Worm (Caenorhabditis elegans): Measurements from ENCODE around the gene T04C12.11.

T04C12.11 gene

DNA sequence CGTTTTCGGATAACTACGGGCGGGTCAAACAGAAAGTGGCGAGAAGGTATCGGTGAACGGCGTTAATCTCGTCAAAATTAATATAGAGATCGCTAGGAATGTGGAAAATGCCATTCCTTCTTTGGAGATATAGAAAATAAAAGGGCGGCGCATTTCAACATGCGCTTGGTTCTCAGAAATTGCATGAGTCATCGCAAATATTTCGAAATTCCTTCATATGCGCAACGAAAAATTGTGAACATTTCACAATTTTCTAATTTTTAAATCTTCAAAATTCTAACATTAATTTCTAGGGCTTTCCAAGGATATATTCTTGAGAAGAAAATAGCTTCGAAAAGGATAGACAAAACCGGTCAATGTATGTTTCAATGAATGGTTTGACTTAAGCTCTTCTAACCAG is 18.8 kb upstream of the T04C12.11 start:
- TF ChIP-seq ces-1 (GFP tag; optimal IDR thresholded peaks at IDR 0.05) (no peak), tag-97 (GFP tag; IDR thresholded peaks at IDR 0.05) (no peak), hlh-11 (tag; optimal IDR thresholded peaks at IDR 0.05) (no peak), zip-2 (tag; optimal IDR thresholded peaks at IDR 0.05) (no peak), jun-1 (tag; optimal IDR thresholded peaks at IDR 0.05) (no peak), nhr-25 (tag; optimal IDR thresholded peaks at IDR 0.05; ENCODE audit: borderline replicate concordance, insufficient read depth) (no peak), mxl-2 (GFP tag; conservative IDR thresholded peaks at IDR 0.05) (no peak), nhr-6 (tag; optimal IDR thresholded peaks at IDR 0.05) (no peak), nhr-237 (tag; optimal IDR thresholded peaks at IDR 0.05) (no peak), F37D6.2 (tag; optimal IDR thresholded peaks at IDR 0.05) (no peak), lin-15B (tag; optimal IDR thresholded peaks at IDR 0.05) (no peak), madf-5 (GFP tag; IDR thresholded peaks at IDR 0.05) (no peak), mdl-1 (tag; optimal IDR thresholded peaks at IDR 0.05) (no peak), ama-1 (optimal IDR thresholded peaks at IDR 0.05) (no peak), dmd-6 (GFP tag; IDR thresholded peaks at IDR 0.05) (no peak), dmd-9 (GFP tag; IDR thresholded peaks at IDR 0.05) (no peak), php-3 (GFP tag; IDR thresholded peaks at IDR 0.05) (no peak), gei-8 (GFP tag; optimal IDR thresholded peaks at IDR 0.05) (no peak), nhr-42 (GFP tag; IDR thresholded peaks at IDR 0.05) (no peak)

DNA sequence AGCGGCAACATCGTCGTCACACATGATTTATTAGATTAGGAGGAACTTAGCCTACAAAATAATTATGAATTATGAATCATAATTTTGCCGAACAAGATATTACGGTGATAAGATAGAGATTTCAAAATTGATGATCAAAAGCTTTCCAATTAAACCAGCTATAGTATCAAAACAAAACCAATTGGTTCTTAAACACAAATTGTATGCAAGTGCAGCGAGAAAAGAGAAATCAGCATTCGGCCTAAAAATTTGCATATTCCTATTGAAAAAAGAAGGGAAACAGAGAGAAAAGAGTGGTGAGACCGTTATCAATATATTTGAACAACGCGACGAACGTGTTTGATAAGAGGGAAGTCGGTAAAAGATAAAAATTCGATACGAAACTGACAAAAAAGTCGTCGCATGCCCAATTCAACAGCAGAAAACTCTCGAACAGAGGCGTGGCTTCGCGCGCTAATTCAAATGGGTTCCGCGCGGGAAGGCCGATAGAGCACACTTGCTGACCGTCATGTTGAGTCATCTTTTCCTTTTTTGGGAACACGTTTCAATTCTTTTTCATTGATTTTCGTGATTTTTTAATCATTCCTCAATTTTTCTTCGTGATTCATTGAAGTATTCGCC is 18.1 kb upstream of the T04C12.11 start, which contains the start of gene act-2:
act-2 (minus strand) TSS at position 51 of the 621 bp plus-strand sequence.
- no peak for TF ChIP-seq lin-29 (GFP tag; IDR thresholded peaks at IDR 0.05)
- no peak for TF ChIP-seq sdz-12 (GFP tag; optimal IDR thresholded peaks at IDR 0.05)
- no peak for TF ChIP-seq unc-62 (GFP tag; optimal IDR thresholded peaks at IDR 0.05 in 1 of 2)
- TF ChIP-seq unc-62 (tag; optimal IDR thresholded peaks at IDR 0.05) = no peak
- TF ChIP-seq mdl-1 (tag; optimal IDR thresholded peaks at IDR 0.05) = peak in 1 of 2 experiments; percentile 69
- 0 out of 2 replicates have a peak, but pooled peaks have one; percentile 45 for TF ChIP-seq tra-1 (GFP tag; IDR thresholded peaks at IDR 0.05)
- TF ChIP-seq R02D3.7 (tag; optimal IDR thresholded peaks at IDR 0.05) = no peak
- TF ChIP-seq D1046.2 (GFP tag; IDR thresholded peaks at IDR 0.05) = no peak
- TF ChIP-seq vab-7 (GFP tag; IDR thresholded peaks at IDR 0.05) = peak; percentile 42; the same call in 1 of the 2 replicates
- TF ChIP-seq unc-39 (tag; optimal IDR thresholded peaks at IDR 0.05) = no peak
- no peak for TF ChIP-seq attf-4 (tag; optimal IDR thresholded peaks at IDR 0.05)
- TF ChIP-seq dmd-8 (GFP tag; IDR thresholded peaks at IDR 0.05) = no peak
- TF ChIP-seq mdt-29 (GFP tag; IDR thresholded peaks at IDR 0.05) = 0 out of 2 replicates have a peak, but pooled peaks have one; percentile 32
- peak; percentile 37 for TF ChIP-seq spr-1 (tag; optimal IDR thresholded peaks at IDR 0.05)
- TF ChIP-seq nhr-77 (tag; optimal IDR thresholded peaks at IDR 0.05) = peak; percentile 32
- no peak for TF ChIP-seq F44E2.7 (GFP tag; IDR thresholded peaks at IDR 0.05)
- peak; percentile 64 for TF ChIP-seq fkh-10 (GFP tag; optimal IDR thresholded peaks at IDR 0.05)
- TF ChIP-seq nhr-28 (tag; optimal IDR thresholded peaks at IDR 0.05) = peak; percentile 55
- no peak for TF ChIP-seq F37D6.2 (tag; optimal IDR thresholded peaks at IDR 0.05)
- no peak for TF ChIP-seq fos-1 (tag; optimal IDR thresholded peaks at IDR 0.05)
- no peak for TF ChIP-seq ceh-44 (GFP tag; IDR thresholded peaks at IDR 0.05)
- TF ChIP-seq F26F4.8 (GFP tag; conservative IDR thresholded peaks at IDR 0.05) = no peak
- TF ChIP-seq spr-3 (GFP tag; optimal IDR thresholded peaks at IDR 0.05) = no peak
- TF ChIP-seq lin-13 (GFP tag; optimal IDR thresholded peaks at IDR 0.05) = peak; percentile 28
- no peak for TF ChIP-seq snpc-4 (tag; optimal IDR thresholded peaks at IDR 0.05)
- peak; percentile 84 for TF ChIP-seq mep-1 (tag; optimal IDR thresholded peaks at IDR 0.05)
- TF ChIP-seq pha-4 (GFP tag; IDR thresholded peaks at IDR 0.05) = 0 out of 2 replicates have a peak, but pooled peaks have one; percentile 16
- TF ChIP-seq pha-4 (tag; optimal IDR thresholded peaks at IDR 0.05) = peak; percentile 73
- TF ChIP-seq mes-2 (tag; optimal IDR thresholded peaks at IDR 0.05; ENCODE audit: poor library complexity, severe bottlenecking) = peak; percentile 76
- TF ChIP-seq madf-9 (GFP tag; conservative IDR thresholded peaks at IDR 0.05) = peak; percentile 59; the same call in 1 of the 2 replicates
- TF ChIP-seq daf-12 (tag; optimal IDR thresholded peaks at IDR 0.05) = no peak
- peak; percentile 57; the same call in 1 of the 2 replicates for TF ChIP-seq hmg-1.1 (GFP tag; IDR thresholded peaks at IDR 0.05)
- TF ChIP-seq mxl-3 (GFP tag; optimal IDR thresholded peaks at IDR 0.05) = peak; percentile 84
- TF ChIP-seq rbr-2 (tag; optimal IDR thresholded peaks at IDR 0.05) = peak; percentile 72
- peak; percentile 61 for TF ChIP-seq nhr-6 (tag; optimal IDR thresholded peaks at IDR 0.05)

Data from whole organism, L4 larva.